Fruit fly (Drosophila melanogaster) whole organism: ENCODE results near the gene laf.

Experiments
- CG8478 ChIP-seq: fragments of >200 bp; optimal IDR thresholded peaks from 2 replicates; lab custom pipeline; 2018; ENCODE audit warnings: inconsistent platforms
- EcR ChIP-seq, 2 experiments: fragments of >200 bp; optimal IDR thresholded peaks; 2 replicates each; lab custom pipeline; 2017; ENCODE audit warnings: missing biosample characterization in 2 of 2, missing genetic modification characterization in 2 of 2, missing genetic modification reagents in 2 of 2
- pan ChIP-seq: fragments of >200 bp; optimal IDR thresholded peaks from 2 replicates; lab custom pipeline; 2017
- psq ChIP-seq: fragments of >200 bp; optimal IDR thresholded peaks from 2 replicates; lab custom pipeline; 2017
- usp ChIP-seq: fragments of >200 bp; optimal IDR thresholded peaks from 2 replicates; lab custom pipeline; 2017; ENCODE audit warnings: missing biosample characterization, missing genetic modification characterization, mixed read lengths

DNA sequence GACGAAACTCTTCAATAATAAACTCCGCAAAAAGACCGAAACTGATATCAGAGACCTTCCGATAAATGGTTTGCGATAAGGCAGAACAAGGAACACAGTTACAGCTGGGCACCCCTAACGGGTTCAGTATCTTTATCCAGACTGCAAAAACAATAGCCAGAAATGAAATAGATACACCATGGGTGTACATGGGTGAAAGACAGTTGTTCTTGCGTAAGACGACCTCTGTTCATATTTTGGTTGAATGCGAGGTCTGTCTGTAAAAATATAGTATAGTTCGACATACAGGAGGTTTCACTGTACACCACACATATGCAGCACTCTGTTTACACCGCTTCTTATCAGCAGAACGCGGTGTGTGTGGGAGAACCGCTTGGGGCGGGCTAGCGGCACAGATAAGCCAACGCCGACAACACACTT is 33.8 kb upstream of the laf start:
- TF ChIP-seq CG8478 (lab: Kevin White, UChicago): no peak
- TF ChIP-seq EcR (GFP tag; optimal IDR thresholded peaks at IDR 0.05; lab: Kevin White, UChicago): no peak
- TF ChIP-seq pan: no peak
- TF ChIP-seq psq (lab: Kevin White, UChicago): no peak
- TF ChIP-seq usp (GFP tag; lab: Kevin White, UChicago): no peak
